Worm (Caenorhabditis elegans): ENCODE measurements around the gene oac-42.
"Not testable (repeated sequence)": the region's sequence is repeated elsewhere in the genome, so short reads cannot be mapped to it uniquely, and the experiment has no call there.

- TF ChIP-seq ztf-11, nhr-237, hlh-1 (tag; optimal IDR thresholded peaks at IDR 0.05): not testable (repeated sequence)
These were observed 45.3 kb upstream of the oac-42 start, which contains the start of gene srbc-77 for ce11 chrV:15929882-15930281.
